Worm (Caenorhabditis elegans): ENCODE measurements around the gene D1044.7.

DNA sequence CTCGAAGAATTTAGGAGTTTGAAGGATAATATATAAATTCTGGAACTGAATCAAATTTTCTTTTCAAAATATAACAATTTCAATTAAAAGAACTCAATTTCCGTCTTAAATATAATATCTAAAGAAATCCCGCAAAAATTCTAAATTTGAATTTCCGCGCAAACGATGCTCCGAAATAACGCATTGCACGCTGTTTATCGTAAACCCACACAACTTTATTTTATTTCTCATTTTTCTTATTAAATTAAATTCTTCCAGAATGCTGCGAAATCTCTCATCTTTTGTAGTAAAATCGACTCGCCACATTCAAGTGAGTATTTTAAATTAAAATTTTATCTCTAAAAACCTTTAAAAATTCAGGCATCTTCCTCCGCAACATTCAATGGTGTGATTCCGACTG, 9.6 kb downstream of the D1044.7 start, which contains the start of gene R02F2.9:
- no peak for TF ChIP-seq pha-4 (tag; optimal IDR thresholded peaks at IDR 0.05)
- TF ChIP-seq C06A6.2 (GFP tag; conservative IDR thresholded peaks at IDR 0.05), result no peak
- TF ChIP-seq ama-1 (optimal IDR thresholded peaks at IDR 0.05), result no peak
- no peak for TF ChIP-seq ama-1 (GFP tag; optimal IDR thresholded peaks at IDR 0.05)
- no peak for TF ChIP-seq F39B2.1 (GFP tag; IDR thresholded peaks at IDR 0.05)
- no peak for TF ChIP-seq rpc-1 (optimal IDR thresholded peaks at IDR 0.05)
- TF ChIP-seq rpc-1 (tag; optimal IDR thresholded peaks at IDR 0.05), result no peak
- TF ChIP-seq die-1 (tag; optimal IDR thresholded peaks at IDR 0.05), result no peak
- TF ChIP-seq unc-130 (GFP tag; optimal IDR thresholded peaks at IDR 0.05), result no peak
